Worm (Caenorhabditis elegans) whole organism, L3 larva: ENCODE results near the gene F40A3.4.

Source experiments
- R02D3.7 ChIP-seq: fragments of 150-350 bp; optimal IDR thresholded peaks from 2 replicates; lab custom pipeline; 2014; ENCODE audit warnings: missing biosample characterization, missing genetic modification characterization
- ZK546.5 ChIP-seq: sonication (generic microtip); optimal IDR thresholded peaks from 2 replicates; lab custom pipeline; 2017; ENCODE audit warnings: missing biosample characterization, missing genetic modification characterization
- aly-2 ChIP-seq: fragments of 150-350 bp; optimal IDR thresholded peaks from 2 replicates; lab custom pipeline; 2014; ENCODE audit warnings: missing biosample characterization, missing genetic modification characterization
- ama-1 ChIP-seq: fragments of 150-350 bp; optimal IDR thresholded peaks from 2 replicates; lab custom pipeline; 2018
- ceh-16 ChIP-seq: sonication (generic microtip); optimal IDR thresholded peaks from 2 replicates; lab custom pipeline; 2017; ENCODE audit warnings: missing biosample characterization, missing genetic modification characterization
- ceh-28 ChIP-seq: fragments of 150-350 bp; optimal IDR thresholded peaks from 2 replicates; lab custom pipeline; 2014; ENCODE audit warnings: missing biosample characterization, missing genetic modification reagents, missing genetic modification characterization
- ceh-82 ChIP-seq: fragments of 150-350 bp; optimal IDR thresholded peaks from 2 replicates; lab custom pipeline; 2014; ENCODE audit warnings: missing biosample characterization, missing genetic modification characterization
- ceh-9 ChIP-seq: sonication (generic microtip); optimal IDR thresholded peaks from 2 replicates; lab custom pipeline; 2018; ENCODE audit warnings: missing biosample characterization, missing genetic modification characterization
- daf-12 ChIP-seq: fragments of 150-350 bp; optimal IDR thresholded peaks from 2 replicates; lab custom pipeline; 2014; ENCODE audit warnings: missing biosample characterization, missing genetic modification reagents, missing genetic modification characterization
- egl-27 ChIP-seq: sonication (generic microtip); optimal IDR thresholded peaks from 4 replicates; lab custom pipeline; 2017; ENCODE audit warnings: missing biosample characterization, missing genetic modification reagents, missing genetic modification characterization
- egl-5 ChIP-seq: fragments of 150-350 bp; optimal IDR thresholded peaks from 2 replicates; lab custom pipeline; 2017; ENCODE audit warnings: missing biosample characterization, missing genetic modification reagents, missing genetic modification characterization, inconsistent platforms
- elt-1 ChIP-seq: fragments of 150-350 bp; optimal IDR thresholded peaks from 2 replicates; lab custom pipeline; 2014; ENCODE audit warnings: missing biosample characterization, missing genetic modification characterization
- elt-2 ChIP-seq: sonication (generic microtip); optimal IDR thresholded peaks from 2 replicates; lab custom pipeline; 2016; ENCODE audit warnings: missing genetic modification reagents, mild to moderate bottlenecking, missing genetic modification characterization, missing compliant biosample characterization
- elt-3 ChIP-seq, 3 experiments: fragments of 150-350 bp in 1 of 3; sonication (generic microtip) in 2 of 3; optimal IDR thresholded peaks; 2 replicates in 2 of 3; 4 replicates in 1 of 3; lab custom pipeline; 2014 to 2017; ENCODE audit warnings: missing biosample characterization in 3 of 3, missing genetic modification characterization in 3 of 3
- eor-1 ChIP-seq, 2 experiments: fragments of 150-350 bp; optimal IDR thresholded peaks; 2 replicates each; lab custom pipeline; 2014 to 2018; ENCODE audit warnings: missing biosample characterization in 2 of 2, missing genetic modification characterization in 2 of 2
- fkh-10 ChIP-seq: sonication (generic microtip); optimal IDR thresholded peaks from 2 replicates; lab custom pipeline; 2017; ENCODE audit warnings: missing biosample characterization, missing genetic modification reagents, missing genetic modification characterization
- fkh-2 ChIP-seq: fragments of 150-350 bp; optimal IDR thresholded peaks from 2 replicates; lab custom pipeline; 2014; ENCODE audit warnings: missing biosample characterization, missing genetic modification reagents, missing genetic modification characterization
- fos-1 ChIP-seq: fragments of 150-350 bp; optimal IDR thresholded peaks from 2 replicates; lab custom pipeline; 2014; ENCODE audit warnings: missing biosample characterization, missing genetic modification characterization
- hmg-11 ChIP-seq: sonication (generic microtip); optimal IDR thresholded peaks from 2 replicates; lab custom pipeline; 2016; ENCODE audit warnings: missing genetic modification characterization, missing compliant biosample characterization
- jun-1 ChIP-seq: fragments of 150-350 bp; optimal IDR thresholded peaks from 2 replicates; lab custom pipeline; 2014; ENCODE audit warnings: missing biosample characterization, missing genetic modification reagents, missing genetic modification characterization
- lin-15B ChIP-seq: fragments of 150-350 bp; optimal IDR thresholded peaks from 2 replicates; lab custom pipeline; 2014; ENCODE audit warnings: missing biosample characterization, missing genetic modification characterization
- lin-39 ChIP-seq: fragments of 150-350 bp; optimal IDR thresholded peaks from 2 replicates; lab custom pipeline; 2018; ENCODE audit warnings: missing biosample characterization, missing genetic modification reagents, missing genetic modification characterization
- lsy-12 ChIP-seq: sonication (generic microtip); optimal IDR thresholded peaks from 2 replicates; lab custom pipeline; 2016; ENCODE audit warnings: mild to moderate bottlenecking, missing genetic modification characterization, missing compliant biosample characterization
- mdl-1 ChIP-seq: fragments of 150-350 bp; optimal IDR thresholded peaks from 2 replicates; lab custom pipeline; 2014; ENCODE audit warnings: missing biosample characterization, missing genetic modification characterization
- mml-1 ChIP-seq: fragments of 150-350 bp; sonication (generic microtip); optimal IDR thresholded peaks from 3 replicates; lab custom pipeline; 2014; ENCODE audit warnings: missing biosample characterization, missing genetic modification characterization
- nfya-1 ChIP-seq: sonication (generic microtip); optimal IDR thresholded peaks from 2 replicates; lab custom pipeline; 2017; ENCODE audit warnings: missing genetic modification characterization, mild to moderate bottlenecking, missing compliant biosample characterization, antibody characterized with exemption, moderate library complexity; ENCODE audit not compliant: insufficient read depth
- nhr-11 ChIP-seq: fragments of 150-350 bp; optimal IDR thresholded peaks from 2 replicates; lab custom pipeline; 2014; ENCODE audit warnings: missing biosample characterization, missing genetic modification characterization
- nhr-12 ChIP-seq: fragments of 150-350 bp; optimal IDR thresholded peaks from 2 replicates; lab custom pipeline; 2014; ENCODE audit warnings: missing biosample characterization, missing genetic modification characterization
- nhr-23 ChIP-seq: fragments of 150-350 bp; optimal IDR thresholded peaks from 2 replicates; lab custom pipeline; 2014; ENCODE audit warnings: missing biosample characterization, missing genetic modification reagents, missing genetic modification characterization
- nhr-237 ChIP-seq: fragments of 150-350 bp; optimal IDR thresholded peaks from 2 replicates; lab custom pipeline; 2014; ENCODE audit warnings: missing biosample characterization, missing genetic modification characterization
- nhr-25 ChIP-seq: sonication (generic microtip); optimal IDR thresholded peaks from 2 replicates; lab custom pipeline; 2017; ENCODE audit warnings: missing biosample characterization, missing genetic modification characterization
- nhr-28 ChIP-seq: fragments of 150-350 bp; optimal IDR thresholded peaks from 2 replicates; lab custom pipeline; 2014; ENCODE audit warnings: missing biosample characterization, missing genetic modification characterization
- nhr-43 ChIP-seq: sonication (generic microtip); optimal IDR thresholded peaks from 2 replicates; lab custom pipeline; 2016; ENCODE audit warnings: mild to moderate bottlenecking, missing genetic modification characterization, missing compliant biosample characterization; ENCODE audit not compliant: poor library complexity, severe bottlenecking
- nhr-67 ChIP-seq: fragments of 150-350 bp; optimal IDR thresholded peaks from 2 replicates; lab custom pipeline; 2014; ENCODE audit warnings: missing biosample characterization, missing genetic modification characterization
- nhr-76 ChIP-seq: fragments of 150-350 bp; sonication (generic microtip); optimal IDR thresholded peaks from 5 replicates; lab custom pipeline; 2014; ENCODE audit warnings: missing biosample characterization, missing genetic modification characterization
- nhr-77 ChIP-seq: fragments of 150-350 bp; optimal IDR thresholded peaks from 2 replicates; lab custom pipeline; 2014; ENCODE audit warnings: missing biosample characterization, missing genetic modification characterization
- pha-4 ChIP-seq: fragments of 150-350 bp; optimal IDR thresholded peaks from 2 replicates; lab custom pipeline; 2014; ENCODE audit warnings: missing biosample characterization, missing genetic modification reagents, missing genetic modification characterization
- pqm-1 ChIP-seq: fragments of 150-350 bp; optimal IDR thresholded peaks from 2 replicates; lab custom pipeline; 2017; ENCODE audit warnings: missing biosample characterization, missing genetic modification characterization, inconsistent platforms
- sea-2 ChIP-seq: fragments of 150-350 bp; sonication (generic microtip); optimal IDR thresholded peaks from 4 replicates; lab custom pipeline; 2014; ENCODE audit warnings: missing biosample characterization, missing genetic modification reagents, missing genetic modification characterization
- skn-1 ChIP-seq: fragments of 150-350 bp; optimal IDR thresholded peaks from 2 replicates; lab custom pipeline; 2014; ENCODE audit warnings: missing biosample characterization, missing genetic modification characterization
- snpc-4 ChIP-seq: fragments of 150-350 bp; optimal IDR thresholded peaks from 2 replicates; lab custom pipeline; 2014; ENCODE audit warnings: missing biosample characterization, missing genetic modification characterization
- tbx-2 ChIP-seq: sonication (generic microtip); optimal IDR thresholded peaks from 2 replicates; lab custom pipeline; 2016; ENCODE audit warnings: mild to moderate bottlenecking, missing genetic modification characterization, missing compliant biosample characterization
- unc-39 ChIP-seq: sonication (generic microtip); optimal IDR thresholded peaks from 4 replicates; lab custom pipeline; 2017; ENCODE audit warnings: missing biosample characterization, missing genetic modification characterization
- unc-62 ChIP-seq: fragments of 150-350 bp; sonication (generic microtip); optimal IDR thresholded peaks from 4 replicates; lab custom pipeline; 2014; ENCODE audit warnings: missing biosample characterization, missing genetic modification reagents, missing genetic modification characterization
- zag-1 ChIP-seq: fragments of 150-350 bp; optimal IDR thresholded peaks from 2 replicates; lab custom pipeline; 2014; ENCODE audit warnings: missing biosample characterization, missing genetic modification characterization
- ztf-11 ChIP-seq: fragments of 150-350 bp; optimal IDR thresholded peaks from 2 replicates; lab custom pipeline; 2014; ENCODE audit warnings: missing biosample characterization, missing genetic modification characterization
- ztf-4 ChIP-seq: fragments of 150-350 bp; optimal IDR thresholded peaks from 2 replicates; lab custom pipeline; 2014; ENCODE audit warnings: missing biosample characterization, missing genetic modification characterization

The F40A3.4 gene

DNA sequence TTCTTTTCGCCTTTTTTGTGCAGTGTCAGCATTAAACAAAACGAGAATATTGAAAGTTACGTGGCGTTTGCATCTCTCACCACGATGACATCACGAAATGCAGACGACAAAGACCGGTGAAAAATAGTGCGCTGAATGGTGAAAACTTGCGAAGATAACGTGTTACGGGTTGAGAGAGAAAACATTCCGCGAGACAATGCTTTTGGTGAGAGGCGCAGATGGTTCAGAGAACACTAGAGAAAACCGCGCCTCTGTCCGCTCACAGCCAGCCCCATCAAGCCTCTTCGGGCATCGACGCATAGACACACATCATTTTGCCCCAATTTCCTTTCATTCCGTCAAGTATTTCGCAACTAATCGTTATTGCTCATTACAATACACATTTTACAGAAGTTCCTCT, 21.0 kb upstream of the F40A3.4 start, which contains the start of the genes C37C3.9 and C37C3.18:
Gene C37C3.9 (minus strand): TSS at position 98 of the 400 bp plus-strand sequence.
Gene C37C3.18 (plus strand): TSS at position 391 of the 400 bp plus-strand sequence.
- no peak for TF ChIP-seq ceh-9 (tag; lab: Kevin White, UChicago)
- TF ChIP-seq mdl-1 (tag; lab: Kevin White, UChicago): no peak
- TF ChIP-seq nhr-77 (tag; lab: Kevin White, UChicago): no peak
- TF ChIP-seq ZK546.5 (tag; lab: Kevin White, UChicago): no peak
- no peak for TF ChIP-seq mml-1 (tag; lab: Kevin White, UChicago)
- no peak for TF ChIP-seq nhr-237
- TF ChIP-seq nhr-28: no peak
- TF ChIP-seq nhr-43 (tag; lab: Kevin White, UChicago): peak; percentile 50
- TF ChIP-seq unc-62 (GFP tag; lab: Kevin White, UChicago): peak; percentile 48
- peak; percentile 22 for TF ChIP-seq elt-1 (tag; lab: Kevin White, UChicago)
- no peak for TF ChIP-seq ceh-16 (tag; lab: Kevin White, UChicago)
- peak; percentile 57 for TF ChIP-seq egl-5
- no peak for TF ChIP-seq daf-12 (tag; lab: Kevin White, UChicago)
- no peak for TF ChIP-seq unc-39 (tag; lab: Kevin White, UChicago)
- TF ChIP-seq snpc-4 (tag; lab: Kevin White, UChicago): peak; percentile 90
- TF ChIP-seq nhr-25 (tag; lab: Kevin White, UChicago): peak; percentile 74
- peak; percentile 90 for TF ChIP-seq pha-4 (tag; lab: Kevin White, UChicago)
- TF ChIP-seq nhr-67 (tag; lab: Kevin White, UChicago): no peak
- TF ChIP-seq nhr-12 (tag; lab: Kevin White, UChicago): no peak
- TF ChIP-seq lin-39 (tag; lab: Kevin White, UChicago): peak; percentile 80
- peak; percentile 0 for TF ChIP-seq ceh-82
- TF ChIP-seq jun-1 (tag; lab: Kevin White, UChicago): peak; percentile 85
- no peak for TF ChIP-seq ztf-11
- peak; percentile 71 for TF ChIP-seq ceh-28 (tag; lab: Kevin White, UChicago)
- no peak for TF ChIP-seq eor-1 (tag; optimal IDR thresholded peaks at IDR 0.05; lab: Kevin White, UChicago)
- TF ChIP-seq elt-2 (tag; lab: Kevin White, UChicago): peak; percentile 68
- no peak for TF ChIP-seq sea-2 (GFP tag; lab: Kevin White, UChicago)
- TF ChIP-seq fkh-2 (tag; lab: Kevin White, UChicago): no peak
- peak; percentile 80 for TF ChIP-seq nfya-1
- TF ChIP-seq lsy-12 (tag; lab: Kevin White, UChicago): peak; percentile 39
- TF ChIP-seq ama-1: no peak
- TF ChIP-seq nhr-23 (tag; lab: Kevin White, UChicago): peak; percentile 75
- peak; percentile 44 for TF ChIP-seq fkh-10
- TF ChIP-seq elt-3 (tag; optimal IDR thresholded peaks at IDR 0.05; lab: Kevin White, UChicago): no peak
- no peak for TF ChIP-seq zag-1 (tag; lab: Kevin White, UChicago)
- TF ChIP-seq tbx-2: peak; percentile 17
- TF ChIP-seq nhr-11 (tag; lab: Kevin White, UChicago): no peak
- TF ChIP-seq hmg-11 (tag; lab: Kevin White, UChicago): peak; percentile 87
- no peak for TF ChIP-seq ztf-4 (tag; lab: Kevin White, UChicago)
- TF ChIP-seq aly-2 (tag; lab: Kevin White, UChicago): no peak
- peak; percentile 22 for TF ChIP-seq R02D3.7 (tag; lab: Kevin White, UChicago)
- peak; percentile 51 for TF ChIP-seq egl-27 (tag; lab: Kevin White, UChicago)
- TF ChIP-seq lin-15B (tag; lab: Kevin White, UChicago): peak; percentile 48
- TF ChIP-seq pqm-1 (tag; lab: Kevin White, UChicago): peak; percentile 22
- no peak for TF ChIP-seq nhr-76 (tag; lab: Kevin White, UChicago)
- peak; percentile 93 for TF ChIP-seq skn-1 (tag; lab: Kevin White, UChicago)
- TF ChIP-seq fos-1 (tag; lab: Kevin White, UChicago): no peak
- TF ChIP-seq, all 47 proteins: peak for 23
